Worm (Caenorhabditis elegans): ENCODE results near the gene C32D5.4.

- no peak for TF ChIP-seq tlf-1 (GFP tag; optimal IDR thresholded peaks at IDR 0.05)
- no peak for TF ChIP-seq attf-5 (GFP tag; optimal IDR thresholded peaks at IDR 0.05)
- TF ChIP-seq sea-2 (GFP tag; IDR thresholded peaks at IDR 0.05) = no peak
- no peak for TF ChIP-seq ztf-25 (GFP tag; IDR thresholded peaks at IDR 0.05)
- TF ChIP-seq unc-130 (GFP tag; optimal IDR thresholded peaks at IDR 0.05) = no peak
- no peak for TF ChIP-seq snpc-4 (GFP tag; optimal IDR thresholded peaks at IDR 0.05)
- TF ChIP-seq snpc-4 (tag; optimal IDR thresholded peaks at IDR 0.05) = no peak
- TF ChIP-seq madf-3 (GFP tag; IDR thresholded peaks at IDR 0.05) = no peak
- TF ChIP-seq nhr-90 (tag; optimal IDR thresholded peaks at IDR 0.05) = no peak
- TF ChIP-seq ztf-6 (GFP tag; IDR thresholded peaks at IDR 0.05) = no peak
- no peak for TF ChIP-seq efl-1 (GFP tag; optimal IDR thresholded peaks at IDR 0.05)
- TF ChIP-seq lin-35 (GFP tag; optimal IDR thresholded peaks at IDR 0.05) = no peak
- TF ChIP-seq Y95B8A.8 (GFP tag; IDR thresholded peaks at IDR 0.05) = no peak
- TF ChIP-seq F10E7.11 (tag; optimal IDR thresholded peaks at IDR 0.05) = no peak
Measured at ce11 chrII:6351887-6352286, 29.0 kb upstream of the C32D5.4 start, which contains the start of gene C32D5.10.

Data from whole organism, young adult.